Worm (Caenorhabditis elegans) whole organism, young adult: ENCODE results near the gene B0563.8.

Experiments used
- F52B5.7 ChIP-seq: sonication (generic microtip); optimal IDR thresholded peaks from 2 replicates; lab custom pipeline; 2016; ENCODE audit warnings: mild to moderate bottlenecking, missing genetic modification characterization, missing compliant biosample characterization
- pbrm-1 ChIP-seq: fragments of 200-800 bp; sonication (Bioruptor generic); IDR thresholded peaks from 2 replicates; pipeline ENCODE4 v1.3.6; 2022; ENCODE audit warnings: missing genetic modification reagents, missing genetic modification characterization, missing compliant biosample characterization

- TF ChIP-seq F52B5.7 (tag; lab: Kevin White, UChicago) (no peak), pbrm-1 (GFP tag; lab: Robert Waterston, UW) (no peak)
Observed at ce11 chrX:9172278-9172677, 2.0 kb downstream of the B0563.8 start, which contains the start of gene B0563.18.
